Fruit fly (Drosophila melanogaster): Measurements from ENCODE around the gene CG10237.
A peak's percentile ranks its signal among the peaks of the same experiment; 100 is the strongest.

The CG10237 gene

DNA sequence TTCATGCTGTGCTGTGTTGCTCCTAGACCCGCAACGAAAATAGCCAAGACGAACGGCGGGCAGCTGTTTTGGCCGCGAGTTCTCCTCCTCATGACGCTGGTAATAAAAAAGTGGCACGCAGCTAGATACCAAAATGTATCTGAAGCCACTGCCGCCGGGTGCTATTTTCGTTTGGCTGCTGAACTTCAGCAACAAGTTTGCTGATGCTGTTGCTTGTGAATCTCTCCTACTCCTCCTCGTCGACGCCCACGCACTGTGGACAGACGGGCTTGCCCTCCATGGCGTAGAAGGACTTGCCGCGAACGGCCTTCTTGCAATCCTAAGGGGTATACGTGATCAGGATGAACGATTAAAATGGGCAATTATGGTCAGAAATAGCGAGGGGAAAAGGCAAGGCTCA is 39.1 kb downstream of the CG10237 start (continued):
- TF ChIP-seq hkb (optimal IDR thresholded peaks at IDR 0.05) (no peak), hkb (GFP tag; IDR thresholded peaks at IDR 0.05) (no peak), CG15601 (tag; optimal IDR thresholded peaks at IDR 0.05) (no peak), Hmx (GFP tag; optimal IDR thresholded peaks at IDR 0.05) (no peak), bbx (GFP tag; IDR thresholded peaks at IDR 0.05; ENCODE audit: partially characterized antibody) (no peak), sr (GFP tag; IDR thresholded peaks at IDR 0.05) (peak; percentile 74; the same call in 2 of the 3 replicates), CG30020 (tag; optimal IDR thresholded peaks at IDR 0.05) (no peak), CG12769 (tag; optimal IDR thresholded peaks at IDR 0.05) (peak; percentile 12), CG6791 (GFP tag; IDR thresholded peaks at IDR 0.05; ENCODE audit: partially characterized antibody) (no peak), Myb (GFP tag; optimal IDR thresholded peaks at IDR 0.05) (no peak), Ets65A (GFP tag) (peak; percentile 23), CG16863 (GFP tag; optimal IDR thresholded peaks at IDR 0.05) (no peak), Dek (tag; optimal IDR thresholded peaks at IDR 0.05) (no peak), klu (GFP tag; IDR thresholded peaks at IDR 0.05) (no peak), mirr (GFP tag; optimal IDR thresholded peaks at IDR 0.05) (no peak)

dm6 chr2L:19402667-19403066 is 39.9 kb downstream of the CG10237 start:
- TF ChIP-seq CG12769 (tag; optimal IDR thresholded peaks at IDR 0.05), result peak; percentile 7
- TF ChIP-seq chinmo (GFP tag; IDR thresholded peaks at IDR 0.05; ENCODE audit: partially characterized antibody), result 0 out of 4 replicates have a peak, but pooled peaks have one; percentile 29
- TF ChIP-seq pfk (GFP tag; optimal IDR thresholded peaks at IDR 0.05), result no peak
- peak; percentile 78 for TF ChIP-seq ftz-f1 (GFP tag; optimal IDR thresholded peaks at IDR 0.05)
- 0 out of 3 replicates have a peak, but pooled peaks have one; percentile 13 for TF ChIP-seq ci (GFP tag; IDR thresholded peaks at IDR 0.05)
- TF ChIP-seq CG12071 (GFP tag; optimal IDR thresholded peaks at IDR 0.05), result no peak
- 0 out of 2 replicates have a peak, but pooled peaks have one; percentile 5 for TF ChIP-seq Rfx (GFP tag; IDR thresholded peaks at IDR 0.05)
- TF ChIP-seq Hr78 (GFP tag; optimal IDR thresholded peaks at IDR 0.05), result peak in 1 of 2 experiments; percentile 54
- TF ChIP-seq sr (GFP tag; IDR thresholded peaks at IDR 0.05), result peak; percentile 55; the same call in 1 of the 3 replicates

DNA sequence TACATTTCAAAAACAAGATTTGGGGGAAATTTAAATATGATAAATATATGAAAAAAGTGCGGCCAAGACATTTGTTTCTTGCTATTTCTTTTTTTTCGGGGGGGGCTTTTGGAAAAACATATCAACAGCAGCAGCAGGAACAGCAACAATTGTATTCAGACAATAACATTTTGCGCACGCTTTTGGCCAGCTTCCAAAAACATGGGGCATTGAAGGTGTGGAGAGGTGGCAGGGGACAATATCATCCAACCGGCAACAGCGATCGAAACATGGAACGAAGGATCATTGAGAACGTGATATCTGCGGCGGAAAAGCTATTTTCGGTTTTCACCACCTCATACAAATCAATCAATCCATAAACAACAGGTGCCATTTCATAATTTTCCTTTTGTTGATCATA is 40.6 kb downstream of the CG10237 start:
- TF ChIP-seq CG13775 (GFP tag; optimal IDR thresholded peaks at IDR 0.05) (no peak), CG17385 (GFP tag; optimal IDR thresholded peaks at IDR 0.05) (no peak), Taf1 (GFP tag; IDR thresholded peaks at IDR 0.05) (no peak), Lpt (GFP tag; optimal IDR thresholded peaks at IDR 0.05) (no peak), ttk (GFP tag; IDR thresholded peaks at IDR 0.05) (no peak), cwo (GFP tag; optimal IDR thresholded peaks at IDR 0.05) (peak; percentile 68), NfI (GFP tag; optimal IDR thresholded peaks at IDR 0.05) (peak; percentile 22), CG2129 (GFP tag; IDR thresholded peaks at IDR 0.05; ENCODE audit: partially characterized antibody) (no peak), CG17802 (tag; optimal IDR thresholded peaks at IDR 0.05) (no peak), CG4282 (GFP tag; optimal IDR thresholded peaks at IDR 0.05) (no peak), CG12299 (tag; optimal IDR thresholded peaks at IDR 0.05) (no peak), CG10543 (GFP tag; optimal IDR thresholded peaks at IDR 0.05) (peak; percentile 24), MTF-1 (GFP tag; optimal IDR thresholded peaks at IDR 0.05; ENCODE audit: borderline replicate concordance) (peak; percentile 39), CG6791 (GFP tag; IDR thresholded peaks at IDR 0.05; ENCODE audit: partially characterized antibody) (0 out of 3 replicates have a peak, but pooled peaks have one; percentile 22), Gsc (GFP tag; IDR thresholded peaks at IDR 0.05) (no peak), CG10979 (tag; optimal IDR thresholded peaks at IDR 0.05) (no peak), cato (GFP tag; optimal IDR thresholded peaks at IDR 0.05; ENCODE audit: borderline replicate concordance) (no peak), phol (tag; optimal IDR thresholded peaks at IDR 0.05) (no peak), p53 (GFP tag; optimal IDR thresholded peaks at IDR 0.05) (no peak), sqz (GFP tag; optimal IDR thresholded peaks at IDR 0.05) (no peak), CG31441 (GFP tag; IDR thresholded peaks at IDR 0.05) (no peak), fru (optimal IDR thresholded peaks at IDR 0.05) (no peak), CG12769 (tag; optimal IDR thresholded peaks at IDR 0.05) (peak; percentile 59), CG5245 (GFP tag; optimal IDR thresholded peaks at IDR 0.05) (no peak), Oli (tag; optimal IDR thresholded peaks at IDR 0.05) (no peak), CG8089 (GFP tag; optimal IDR thresholded peaks at IDR 0.05) (no peak), CG12744 (GFP tag; optimal IDR thresholded peaks at IDR 0.05) (no peak), maf-S (GFP tag; optimal IDR thresholded peaks at IDR 0.05) (no peak), kah (GFP tag; optimal IDR thresholded peaks at IDR 0.05) (no peak)
